Fruit fly (Drosophila melanogaster): ENCODE measurements around the gene CG7992.

CG7992 gene

DNA sequence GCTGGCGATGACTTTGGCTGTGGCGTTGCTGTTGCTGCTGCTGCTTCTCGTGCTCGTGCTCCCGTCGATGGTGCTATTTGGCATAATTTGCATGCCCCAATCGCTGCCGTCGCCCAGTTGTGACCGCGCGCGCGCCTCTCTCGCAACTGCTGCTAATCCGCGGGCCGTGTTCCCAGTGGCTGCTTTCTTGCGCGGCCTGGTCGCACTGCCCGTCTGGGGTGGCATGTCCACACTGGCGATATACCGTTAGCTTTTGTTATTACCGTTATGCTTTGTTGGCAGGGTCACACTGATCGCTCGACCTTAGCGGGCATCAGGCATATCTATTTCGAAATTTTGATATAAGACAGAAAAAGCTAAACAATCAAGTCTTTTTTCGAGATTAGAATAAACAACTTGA is 45.4 kb downstream of the CG7992 start, which contains the start of gene CG7990 (continued):
- TF ChIP-seq Atf3 (GFP tag; optimal IDR thresholded peaks at IDR 0.05) = no peak
- TF ChIP-seq CG15696 (tag; optimal IDR thresholded peaks at IDR 0.05) = no peak
- no peak for TF ChIP-seq Bdp1 (GFP tag; optimal IDR thresholded peaks at IDR 0.05)
- TF ChIP-seq chinmo (GFP tag; IDR thresholded peaks at IDR 0.05; ENCODE audit: partially characterized antibody) = 0 out of 4 replicates have a peak, but pooled peaks have one; percentile 29
- TF ChIP-seq Sry-δ (GFP tag; optimal IDR thresholded peaks at IDR 0.05) = peak; percentile 23
- TF ChIP-seq HLH4C (GFP tag; IDR thresholded peaks at IDR 0.05; ENCODE audit: partially characterized antibody) = no peak
- TF ChIP-seq fd3F (GFP tag; optimal IDR thresholded peaks at IDR 0.05) = no peak
- TF ChIP-seq CG11695 (GFP tag; IDR thresholded peaks at IDR 0.05) = no peak
- TF ChIP-seq CG8478 (optimal IDR thresholded peaks at IDR 0.05) = no peak
- no peak for TF ChIP-seq yki (optimal IDR thresholded peaks at IDR 0.05)
- TF ChIP-seq CG4820 (GFP tag; optimal IDR thresholded peaks at IDR 0.05) = no peak
- TF ChIP-seq CG31224 (GFP tag; IDR thresholded peaks at IDR 0.05) = no peak
- TF ChIP-seq gt (GFP tag; IDR thresholded peaks at IDR 0.05) = no peak
- no peak for TF ChIP-seq CG2678 (tag; optimal IDR thresholded peaks at IDR 0.05)
- peak; percentile 35 for TF ChIP-seq ftz-f1 (GFP tag; optimal IDR thresholded peaks at IDR 0.05)
- TF ChIP-seq tgo (GFP tag; IDR thresholded peaks at IDR 0.05) = no peak
- no peak for TF ChIP-seq CG7928 (GFP tag; optimal IDR thresholded peaks at IDR 0.05)
- no peak for TF ChIP-seq CG10959 (GFP tag; IDR thresholded peaks at IDR 0.05)
- TF ChIP-seq CG1603 (tag; optimal IDR thresholded peaks at IDR 0.05) = no peak
- TF ChIP-seq D19B (GFP tag; optimal IDR thresholded peaks at IDR 0.05) = no peak
- no peak for TF ChIP-seq so (GFP tag; IDR thresholded peaks at IDR 0.05)
- TF ChIP-seq z (GFP tag; IDR thresholded peaks at IDR 0.05) = no peak
- peak; percentile 65 for TF ChIP-seq CG13287 (GFP tag; IDR thresholded peaks at IDR 0.05; ENCODE audit: partially characterized antibody)
- no peak for TF ChIP-seq dmrt99B (tag; optimal IDR thresholded peaks at IDR 0.05)
- no peak for TF ChIP-seq tll (GFP tag; optimal IDR thresholded peaks at IDR 0.05)
- no peak for TF ChIP-seq CG7987 (GFP tag; optimal IDR thresholded peaks at IDR 0.05)
- peak; percentile 32 for TF ChIP-seq Ets97D (GFP tag; optimal IDR thresholded peaks at IDR 0.05)
- no peak for TF ChIP-seq CG18476 (GFP tag; optimal IDR thresholded peaks at IDR 0.05)
- TF ChIP-seq CG8944 (GFP tag; optimal IDR thresholded peaks at IDR 0.05) = no peak
- TF ChIP-seq CkIIα-i1 (GFP tag; IDR thresholded peaks at IDR 0.05) = no peak
- no peak for TF ChIP-seq kay (GFP tag; optimal IDR thresholded peaks at IDR 0.05)
- TF ChIP-seq NC2β (GFP tag; optimal IDR thresholded peaks at IDR 0.05) = no peak
- no peak for TF ChIP-seq psq (GFP tag; optimal IDR thresholded peaks at IDR 0.05)
- TF ChIP-seq seq (GFP tag; IDR thresholded peaks at IDR 0.05) = no peak
- TF ChIP-seq CG12219 (GFP tag; optimal IDR thresholded peaks at IDR 0.05) = no peak
- TF ChIP-seq CG7963 (GFP tag; IDR thresholded peaks at IDR 0.05; ENCODE audit: partially characterized antibody) = no peak
- no peak for TF ChIP-seq CG2875 (GFP tag; optimal IDR thresholded peaks at IDR 0.05)
- peak; percentile 27 for TF ChIP-seq CG12659 (GFP tag; optimal IDR thresholded peaks at IDR 0.05)
- TF ChIP-seq CG11398 (GFP tag; optimal IDR thresholded peaks at IDR 0.05) = no peak
- no peak for TF ChIP-seq CG30020 (tag; optimal IDR thresholded peaks at IDR 0.05)
- TF ChIP-seq ranshi (GFP tag; IDR thresholded peaks at IDR 0.05) = no peak
- TF ChIP-seq CG1233 (GFP tag; optimal IDR thresholded peaks at IDR 0.05) = no peak
- no peak for TF ChIP-seq CG17568 (GFP tag; optimal IDR thresholded peaks at IDR 0.05)
- TF ChIP-seq tna (GFP tag; IDR thresholded peaks at IDR 0.05; ENCODE audit: partially characterized antibody) = 0 out of 2 replicates have a peak, but pooled peaks have one; percentile 15
- no peak for TF ChIP-seq Mrtf (GFP tag; IDR thresholded peaks at IDR 0.05)
- TF ChIP-seq CG31365 (tag; optimal IDR thresholded peaks at IDR 0.05) = no peak
- no peak for TF ChIP-seq pan (optimal IDR thresholded peaks at IDR 0.05)
- TF ChIP-seq pan (GFP tag; optimal IDR thresholded peaks at IDR 0.05 in 1 of 2, IDR thresholded peaks at IDR 0.05 in 1 of 2) = no peak
- TF ChIP-seq kah (GFP tag; optimal IDR thresholded peaks at IDR 0.05) = no peak
- TF ChIP-seq hkb (optimal IDR thresholded peaks at IDR 0.05) = no peak
- TF ChIP-seq hkb (GFP tag; IDR thresholded peaks at IDR 0.05) = no peak
- TF ChIP-seq Blimp-1 (GFP tag; optimal IDR thresholded peaks at IDR 0.05) = no peak
- TF ChIP-seq CG14441 (GFP tag; IDR thresholded peaks at IDR 0.05) = no peak
